Worm (Caenorhabditis elegans) whole organism, L3 larva: ENCODE results near the gene ZK1010.12.

ENCODE experiments used
- R02D3.7 ChIP-seq: fragments of 150-350 bp; optimal IDR thresholded peaks from 2 replicates; lab custom pipeline; 2014; ENCODE audit warnings: missing biosample characterization, missing genetic modification characterization
- ZK546.5 ChIP-seq: sonication (generic microtip); optimal IDR thresholded peaks from 2 replicates; lab custom pipeline; 2017; ENCODE audit warnings: missing biosample characterization, missing genetic modification characterization
- ama-1 ChIP-seq: fragments of 150-350 bp; optimal IDR thresholded peaks from 2 replicates; lab custom pipeline; 2018
- ceh-16 ChIP-seq: sonication (generic microtip); optimal IDR thresholded peaks from 2 replicates; lab custom pipeline; 2017; ENCODE audit warnings: missing biosample characterization, missing genetic modification characterization
- ceh-28 ChIP-seq: fragments of 150-350 bp; optimal IDR thresholded peaks from 2 replicates; lab custom pipeline; 2014; ENCODE audit warnings: missing biosample characterization, missing genetic modification reagents, missing genetic modification characterization
- ceh-82 ChIP-seq: fragments of 150-350 bp; optimal IDR thresholded peaks from 2 replicates; lab custom pipeline; 2014; ENCODE audit warnings: missing biosample characterization, missing genetic modification characterization
- egl-27 ChIP-seq: sonication (generic microtip); optimal IDR thresholded peaks from 4 replicates; lab custom pipeline; 2017; ENCODE audit warnings: missing biosample characterization, missing genetic modification reagents, missing genetic modification characterization
- eor-1 ChIP-seq, 2 experiments: fragments of 150-350 bp; optimal IDR thresholded peaks; 2 replicates each; lab custom pipeline; 2014 to 2018; ENCODE audit warnings: missing biosample characterization in 2 of 2, missing genetic modification characterization in 2 of 2
- fkh-10 ChIP-seq: sonication (generic microtip); optimal IDR thresholded peaks from 2 replicates; lab custom pipeline; 2017; ENCODE audit warnings: missing biosample characterization, missing genetic modification reagents, missing genetic modification characterization
- fkh-2 ChIP-seq: fragments of 150-350 bp; optimal IDR thresholded peaks from 2 replicates; lab custom pipeline; 2014; ENCODE audit warnings: missing biosample characterization, missing genetic modification reagents, missing genetic modification characterization
- hmg-11 ChIP-seq: sonication (generic microtip); optimal IDR thresholded peaks from 2 replicates; lab custom pipeline; 2016; ENCODE audit warnings: missing genetic modification characterization, missing compliant biosample characterization
- lin-15B ChIP-seq: fragments of 150-350 bp; optimal IDR thresholded peaks from 2 replicates; lab custom pipeline; 2014; ENCODE audit warnings: missing biosample characterization, missing genetic modification characterization
- lin-39 ChIP-seq: fragments of 150-350 bp; optimal IDR thresholded peaks from 2 replicates; lab custom pipeline; 2018; ENCODE audit warnings: missing biosample characterization, missing genetic modification reagents, missing genetic modification characterization
- lsy-12 ChIP-seq: sonication (generic microtip); optimal IDR thresholded peaks from 2 replicates; lab custom pipeline; 2016; ENCODE audit warnings: mild to moderate bottlenecking, missing genetic modification characterization, missing compliant biosample characterization
- mml-1 ChIP-seq: fragments of 150-350 bp; sonication (generic microtip); optimal IDR thresholded peaks from 3 replicates; lab custom pipeline; 2014; ENCODE audit warnings: missing biosample characterization, missing genetic modification characterization
- nfya-1 ChIP-seq: sonication (generic microtip); optimal IDR thresholded peaks from 2 replicates; lab custom pipeline; 2017; ENCODE audit warnings: missing genetic modification characterization, mild to moderate bottlenecking, missing compliant biosample characterization, antibody characterized with exemption, moderate library complexity; ENCODE audit not compliant: insufficient read depth
- nhr-11 ChIP-seq: fragments of 150-350 bp; optimal IDR thresholded peaks from 2 replicates; lab custom pipeline; 2014; ENCODE audit warnings: missing biosample characterization, missing genetic modification characterization
- nhr-12 ChIP-seq: fragments of 150-350 bp; optimal IDR thresholded peaks from 2 replicates; lab custom pipeline; 2014; ENCODE audit warnings: missing biosample characterization, missing genetic modification characterization
- nhr-237 ChIP-seq: fragments of 150-350 bp; optimal IDR thresholded peaks from 2 replicates; lab custom pipeline; 2014; ENCODE audit warnings: missing biosample characterization, missing genetic modification characterization
- nhr-28 ChIP-seq: fragments of 150-350 bp; optimal IDR thresholded peaks from 2 replicates; lab custom pipeline; 2014; ENCODE audit warnings: missing biosample characterization, missing genetic modification characterization
- nhr-43 ChIP-seq: sonication (generic microtip); optimal IDR thresholded peaks from 2 replicates; lab custom pipeline; 2016; ENCODE audit warnings: mild to moderate bottlenecking, missing genetic modification characterization, missing compliant biosample characterization; ENCODE audit not compliant: poor library complexity, severe bottlenecking
- nhr-67 ChIP-seq: fragments of 150-350 bp; optimal IDR thresholded peaks from 2 replicates; lab custom pipeline; 2014; ENCODE audit warnings: missing biosample characterization, missing genetic modification characterization
- nhr-76 ChIP-seq: fragments of 150-350 bp; sonication (generic microtip); optimal IDR thresholded peaks from 5 replicates; lab custom pipeline; 2014; ENCODE audit warnings: missing biosample characterization, missing genetic modification characterization
- nhr-77 ChIP-seq: fragments of 150-350 bp; optimal IDR thresholded peaks from 2 replicates; lab custom pipeline; 2014; ENCODE audit warnings: missing biosample characterization, missing genetic modification characterization
- pqm-1 ChIP-seq: fragments of 150-350 bp; optimal IDR thresholded peaks from 2 replicates; lab custom pipeline; 2017; ENCODE audit warnings: missing biosample characterization, missing genetic modification characterization, inconsistent platforms
- sea-2 ChIP-seq: fragments of 150-350 bp; sonication (generic microtip); optimal IDR thresholded peaks from 4 replicates; lab custom pipeline; 2014; ENCODE audit warnings: missing biosample characterization, missing genetic modification reagents, missing genetic modification characterization
- skn-1 ChIP-seq: fragments of 150-350 bp; optimal IDR thresholded peaks from 2 replicates; lab custom pipeline; 2014; ENCODE audit warnings: missing biosample characterization, missing genetic modification characterization
- snpc-4 ChIP-seq: fragments of 150-350 bp; optimal IDR thresholded peaks from 2 replicates; lab custom pipeline; 2014; ENCODE audit warnings: missing biosample characterization, missing genetic modification characterization
- tbx-2 ChIP-seq: sonication (generic microtip); optimal IDR thresholded peaks from 2 replicates; lab custom pipeline; 2016; ENCODE audit warnings: mild to moderate bottlenecking, missing genetic modification characterization, missing compliant biosample characterization
- unc-62 ChIP-seq: fragments of 150-350 bp; sonication (generic microtip); optimal IDR thresholded peaks from 4 replicates; lab custom pipeline; 2014; ENCODE audit warnings: missing biosample characterization, missing genetic modification reagents, missing genetic modification characterization
- zag-1 ChIP-seq: fragments of 150-350 bp; optimal IDR thresholded peaks from 2 replicates; lab custom pipeline; 2014; ENCODE audit warnings: missing biosample characterization, missing genetic modification characterization

ZK1010.12 gene

ce11 chrIII:12990997-12991396 is at the start of gene ZK1010.12:
Gene ZK1010.12 (plus strand): TSS chrIII:12991297.
- TF ChIP-seq ceh-16 (tag; lab: Kevin White, UChicago): no peak
- no peak for TF ChIP-seq ama-1
- no peak for TF ChIP-seq nhr-12 (tag; lab: Kevin White, UChicago)
- TF ChIP-seq ZK546.5 (tag; lab: Kevin White, UChicago): no peak
- no peak for TF ChIP-seq snpc-4
- TF ChIP-seq hmg-11: no peak
- no peak for TF ChIP-seq eor-1 (tag; optimal IDR thresholded peaks at IDR 0.05; lab: Kevin White, UChicago)
- TF ChIP-seq sea-2: no peak
- no peak for TF ChIP-seq nhr-28 (tag; lab: Kevin White, UChicago)
- TF ChIP-seq nhr-67 (tag; lab: Kevin White, UChicago): no peak
- no peak for TF ChIP-seq lin-15B (tag; lab: Kevin White, UChicago)
- no peak for TF ChIP-seq egl-27 (tag; lab: Kevin White, UChicago)
- TF ChIP-seq mml-1: no peak
- TF ChIP-seq nfya-1 (tag; lab: Kevin White, UChicago): no peak

DNA sequence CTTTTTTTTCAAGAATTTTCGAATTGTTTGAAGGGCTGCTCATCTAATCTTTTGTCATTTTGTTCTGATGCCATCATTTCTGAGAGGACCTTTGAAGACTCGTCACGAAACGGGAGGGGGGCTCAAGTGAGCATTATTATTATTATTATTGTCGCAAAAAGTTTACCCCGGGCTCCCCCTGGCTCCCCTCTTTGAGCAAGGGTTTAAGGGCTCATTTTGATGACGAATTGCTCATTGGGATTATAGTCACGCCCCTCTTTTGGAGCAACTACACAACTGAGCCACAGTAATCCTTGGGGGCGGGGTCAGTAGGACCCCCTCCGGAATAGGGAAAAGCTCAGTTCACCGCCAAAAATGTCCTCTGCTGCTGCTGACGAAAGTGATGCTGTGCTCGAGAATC is 48.8 kb upstream of the ZK1010.12 start, which contains the start of gene unc-25:
Gene unc-25, plus strand, starts transcription at position 345 of the 400 bp plus-strand sequence.
- peak; percentile 16 for TF ChIP-seq nfya-1 (tag; lab: Kevin White, UChicago)
- TF ChIP-seq pqm-1: no peak
- TF ChIP-seq nhr-43 (tag; lab: Kevin White, UChicago): no peak
- peak; percentile 57 for TF ChIP-seq lin-39 (tag; lab: Kevin White, UChicago)

DNA sequence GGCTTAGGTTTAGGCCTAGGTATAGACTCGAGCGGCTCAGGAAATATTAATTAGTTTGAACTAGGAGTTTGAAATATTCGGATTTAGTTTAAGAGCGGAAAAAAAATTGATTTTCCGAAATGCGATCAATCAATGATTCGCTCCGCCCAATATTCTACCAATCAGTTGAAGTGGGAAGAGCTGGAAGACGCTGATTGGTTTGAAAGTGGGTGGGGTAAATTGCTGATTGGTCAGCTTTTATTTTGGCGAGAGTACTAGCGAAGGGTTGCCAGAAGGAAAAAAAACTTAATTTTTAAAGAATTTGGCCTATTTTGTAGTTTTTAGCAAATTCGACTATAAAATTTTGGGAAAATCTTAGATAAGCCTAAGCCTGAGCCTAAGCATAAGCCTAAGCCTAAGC is 47.0 kb upstream of the ZK1010.12 start:
- TF ChIP-seq fkh-10 (GFP tag; lab: Kevin White, UChicago) (no peak), ZK546.5 (tag; lab: Kevin White, UChicago) (no peak), nhr-77 (tag; lab: Kevin White, UChicago) (no peak), nhr-43 (tag; lab: Kevin White, UChicago) (no peak), nhr-11 (tag; lab: Kevin White, UChicago) (no peak), nhr-76 (tag; lab: Kevin White, UChicago) (no peak), nfya-1 (tag; lab: Kevin White, UChicago) (peak; percentile 96)

DNA sequence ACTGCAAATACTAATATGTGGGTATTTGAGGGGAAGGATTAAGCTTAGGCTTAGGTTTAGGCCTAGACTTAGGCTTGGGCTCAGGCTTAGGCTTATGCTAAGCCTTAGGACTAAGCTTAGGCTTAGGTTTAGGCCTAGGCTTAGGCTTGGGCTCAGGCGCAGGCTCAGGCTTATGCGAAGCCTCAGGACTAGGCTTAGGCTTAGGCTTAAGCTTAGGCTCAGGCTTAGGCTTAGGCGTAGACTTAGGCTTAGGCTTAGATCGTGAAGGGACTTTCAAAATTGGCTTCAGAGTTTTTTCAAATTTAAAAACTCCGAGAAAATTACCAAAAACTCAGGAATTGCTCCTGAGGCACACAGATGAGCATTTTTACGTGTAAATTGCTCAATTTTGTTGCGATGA is 46.0 kb upstream of the ZK1010.12 start:
- TF ChIP-seq lsy-12 (tag; lab: Kevin White, UChicago) (no peak), nhr-43 (tag; lab: Kevin White, UChicago) (no peak), nhr-76 (tag; lab: Kevin White, UChicago) (no peak), lin-39 (tag; lab: Kevin White, UChicago) (no peak), snpc-4 (no peak), zag-1 (no peak), ceh-82 (tag; lab: Kevin White, UChicago) (no peak), ceh-16 (tag; lab: Kevin White, UChicago) (no peak), skn-1 (tag; lab: Kevin White, UChicago) (no peak), fkh-2 (tag; lab: Kevin White, UChicago) (no peak), egl-27 (tag; lab: Kevin White, UChicago) (no peak), R02D3.7 (tag; lab: Kevin White, UChicago) (no peak), nhr-237 (tag; lab: Kevin White, UChicago) (no peak), tbx-2 (no peak), unc-62 (GFP tag; lab: Kevin White, UChicago) (no peak), sea-2 (no peak), nhr-77 (tag; lab: Kevin White, UChicago) (no peak)

DNA sequence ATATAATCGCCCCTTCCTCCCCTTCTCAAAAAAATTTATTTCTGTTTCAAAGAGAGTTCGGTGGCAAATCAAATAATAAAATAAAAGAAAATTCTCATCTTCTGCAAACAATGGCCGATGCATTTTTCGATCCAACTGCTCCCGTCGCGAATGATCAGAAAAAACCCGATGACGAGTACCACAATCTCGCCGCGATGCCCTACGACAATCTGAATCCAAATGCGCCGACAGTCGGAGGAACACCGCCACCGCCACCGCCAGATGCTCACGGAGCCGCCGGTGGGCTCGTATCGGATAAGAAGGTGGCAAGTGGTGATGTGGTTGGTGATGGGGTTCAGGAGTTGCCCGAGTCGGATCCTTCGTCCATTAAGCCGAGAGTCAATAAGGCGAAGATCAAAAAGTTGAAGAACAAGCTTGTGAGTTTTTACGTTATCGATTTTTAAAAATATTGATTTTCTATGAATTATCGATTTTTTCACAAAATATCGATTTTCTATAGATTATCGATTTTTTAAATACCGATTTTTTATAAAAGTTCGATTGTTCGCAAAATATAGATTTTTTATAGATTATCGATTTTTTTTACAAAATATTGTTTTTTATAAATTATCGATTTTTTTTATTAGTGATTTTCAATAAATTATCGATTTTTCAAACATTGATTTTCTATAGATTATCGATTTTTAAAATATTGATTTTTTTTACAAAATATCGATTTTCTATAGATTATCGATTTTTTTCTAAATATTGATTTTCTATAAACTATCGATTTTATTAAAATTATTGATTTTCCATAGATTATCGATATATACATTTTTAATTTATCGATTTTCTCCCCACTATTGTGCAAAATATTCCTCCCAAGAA is 39.5 kb upstream of the ZK1010.12 start, which contains the start of gene Y39E4A.1:
Gene Y39E4A.1, plus strand, starts transcription at position 51 of the 867 bp plus-strand sequence.
- TF ChIP-seq lin-15B (tag; lab: Kevin White, UChicago) (no peak), ceh-28 (tag; lab: Kevin White, UChicago) (peak; percentile 99)
- TF ChIP-seq, all 47 proteins: peak for 1
